Fruit fly (Drosophila melanogaster) whole organism, pupa: Measurements from ENCODE around the gene CG14960.

Source experiments
- CG10348 ChIP-seq: fragments of 200-800 bp; sonication (Bioruptor generic); IDR thresholded peaks from 2 replicates; pipeline ENCODE4 v1.3.6; 2022; ENCODE audit warnings: missing biosample characterization, missing genetic modification characterization
- CG12605 ChIP-seq: fragments of 200-800 bp; sonication (Bioruptor generic); IDR thresholded peaks from 2 replicates; pipeline ENCODE4 v1.3.6; 2022; ENCODE audit warnings: missing biosample characterization, missing genetic modification characterization
- CG13204 ChIP-seq: fragments of 200-800 bp; sonication (Bioruptor generic); optimal IDR thresholded peaks from 2 replicates; lab custom pipeline; 2018; ENCODE audit warnings: missing biosample characterization, mild to moderate bottlenecking, missing genetic modification characterization, moderate library complexity
- CG14655 ChIP-seq: fragments of 200-800 bp; sonication (Bioruptor generic); optimal IDR thresholded peaks from 3 replicates; lab custom pipeline; 2017; ENCODE audit warnings: mild to moderate bottlenecking, missing biosample characterization, missing genetic modification reagents, missing genetic modification characterization
- CG15710 ChIP-seq: fragments of 200-800 bp; sonication (Bioruptor generic); optimal IDR thresholded peaks from 2 replicates; lab custom pipeline; 2018; ENCODE audit warnings: missing biosample characterization, mild to moderate bottlenecking, missing genetic modification characterization, moderate library complexity
- CG17806 ChIP-seq: fragments of 200-800 bp; sonication (Bioruptor generic); optimal IDR thresholded peaks from 2 replicates; lab custom pipeline; 2018; ENCODE audit warnings: missing biosample characterization, mild to moderate bottlenecking, missing genetic modification characterization, moderate library complexity
- CG32121 ChIP-seq: fragments of 200-800 bp; sonication (Bioruptor generic); IDR thresholded peaks from 2 replicates; pipeline ENCODE4 v1.3.6; 2022; ENCODE audit warnings: missing biosample characterization, missing genetic modification characterization
- CG34367 ChIP-seq: fragments of 200-800 bp; sonication (Bioruptor generic); optimal IDR thresholded peaks from 2 replicates; lab custom pipeline; 2018; ENCODE audit warnings: missing biosample characterization, mild to moderate bottlenecking, missing genetic modification characterization
- CG4496 ChIP-seq: fragments of 200-800 bp; sonication (Bioruptor generic); IDR thresholded peaks from 3 replicates; pipeline ENCODE4 v1.3.6; 2022; ENCODE audit warnings: missing biosample characterization, missing genetic modification characterization
- CG8159 ChIP-seq: fragments of 200-800 bp; sonication (Bioruptor generic); optimal IDR thresholded peaks from 3 replicates; lab custom pipeline; 2018; ENCODE audit warnings: missing biosample characterization, mild to moderate bottlenecking, missing genetic modification characterization, moderate library complexity
- CG8301 ChIP-seq: fragments of 200-800 bp; sonication (Bioruptor generic); optimal IDR thresholded peaks from 2 replicates; lab custom pipeline; 2018; ENCODE audit warnings: missing biosample characterization, mild to moderate bottlenecking, missing genetic modification characterization
- CG9948 ChIP-seq: fragments of 200-800 bp; sonication (Bioruptor generic); optimal IDR thresholded peaks from 2 replicates; lab custom pipeline; 2018; ENCODE audit warnings: missing biosample characterization, mild to moderate bottlenecking, missing genetic modification characterization, moderate library complexity
- D1 ChIP-seq: fragments of 200-800 bp; sonication (Bioruptor generic); optimal IDR thresholded peaks from 2 replicates; lab custom pipeline; 2018; ENCODE audit warnings: missing biosample characterization, mild to moderate bottlenecking, missing genetic modification characterization, moderate library complexity
- EcR ChIP-seq: fragments of 200-800 bp; sonication (Bioruptor generic); optimal IDR thresholded peaks from 3 replicates; lab custom pipeline; 2019; ENCODE audit warnings: missing biosample characterization, missing genetic modification characterization, mild to moderate bottlenecking, moderate library complexity, missing genetic modification reagents
- Ets98B ChIP-seq: fragments of 200-800 bp; sonication (Bioruptor generic); IDR thresholded peaks from 2 replicates; pipeline ENCODE4 v1.3.6; 2022; ENCODE audit warnings: missing biosample characterization, missing genetic modification characterization
- Pif1A ChIP-seq: fragments of 200-800 bp; sonication (Bioruptor generic); optimal IDR thresholded peaks from 3 replicates; lab custom pipeline; 2016; ENCODE audit warnings: missing biosample characterization, missing genetic modification characterization
- Pif1B ChIP-seq: fragments of 200-800 bp; sonication (Bioruptor generic); optimal IDR thresholded peaks from 3 replicates; lab custom pipeline; 2016; ENCODE audit warnings: missing biosample characterization, missing genetic modification characterization
- Snoo ChIP-seq: fragments of 200-800 bp; sonication (Bioruptor generic); optimal IDR thresholded peaks from 3 replicates; lab custom pipeline; 2017; ENCODE audit warnings: missing biosample characterization, mild to moderate bottlenecking, missing genetic modification characterization, inconsistent platforms
- fd96Ca ChIP-seq: fragments of 200-800 bp; sonication (Bioruptor generic); IDR thresholded peaks from 3 replicates; pipeline ENCODE4 v1.3.6; 2022; ENCODE audit warnings: missing biosample characterization, missing genetic modification characterization
- gl ChIP-seq: fragments of 200-800 bp; sonication (Bioruptor generic); optimal IDR thresholded peaks from 2 replicates; lab custom pipeline; 2018; ENCODE audit warnings: missing biosample characterization, mild to moderate bottlenecking, missing genetic modification characterization
- rn ChIP-seq: fragments of 200-800 bp; sonication (Bioruptor generic); IDR thresholded peaks from 2 replicates; pipeline ENCODE4 v1.3.6; 2022; ENCODE audit warnings: missing biosample characterization, missing genetic modification characterization

Gene CG14960

dm6 chr3L:3279930-3280329 is 9.1 kb downstream of the CG14960 start, which contains the start of gene CG12017:
CG12017 (plus strand) TSS chr3L:3280239.
- no peak for TF ChIP-seq Pif1B (GFP tag; lab: Kevin White, UChicago)
- no peak for TF ChIP-seq rn (GFP tag; lab: Robert Waterston, UW)
- no peak for TF ChIP-seq CG13204 (GFP tag; lab: Kevin White, UChicago)
- TF ChIP-seq CG12605 (GFP tag; lab: Robert Waterston, UW) = no peak
- TF ChIP-seq CG17806 (tag; lab: Kevin White, UChicago) = no peak
- TF ChIP-seq D1 (tag; lab: Kevin White, UChicago) = no peak
- TF ChIP-seq CG4496 = no peak
- no peak for TF ChIP-seq Snoo (tag; lab: Kevin White, UChicago)
- TF ChIP-seq CG15710 = no peak
- TF ChIP-seq CG10348 (GFP tag; lab: Robert Waterston, UW) = no peak
- no peak for TF ChIP-seq Pif1A (GFP tag; lab: Kevin White, UChicago)
- TF ChIP-seq Ets98B (GFP tag; lab: Robert Waterston, UW) = no peak
- no peak for TF ChIP-seq CG34367
- no peak for TF ChIP-seq CG32121 (GFP tag; lab: Robert Waterston, UW)
- no peak for TF ChIP-seq CG14655 (GFP tag; lab: Kevin White, UChicago)
- TF ChIP-seq CG8159 (tag; lab: Kevin White, UChicago) = no peak

dm6 chr3L:3283264-3283663 is 12.4 kb downstream of the CG14960 start:
- TF ChIP-seq CG8301 = peak; percentile 15
- no peak for TF ChIP-seq CG10348 (GFP tag; lab: Robert Waterston, UW)

- TF ChIP-seq Ets98B (GFP tag; lab: Robert Waterston, UW) (0 out of 2 replicates have a peak, but pooled peaks have one; percentile 34), Snoo (tag; lab: Kevin White, UChicago) (no peak), CG14655 (GFP tag; lab: Kevin White, UChicago) (peak; percentile 57), fd96Ca (no peak), CG34367 (no peak), CG32121 (GFP tag; lab: Robert Waterston, UW) (no peak), Pif1B (GFP tag; lab: Kevin White, UChicago) (no peak), CG9948 (no peak), CG8301 (peak; percentile 25)
These were observed 14.1 kb downstream of the CG14960 start for dm6 chr3L:3284900-3285299.

DNA sequence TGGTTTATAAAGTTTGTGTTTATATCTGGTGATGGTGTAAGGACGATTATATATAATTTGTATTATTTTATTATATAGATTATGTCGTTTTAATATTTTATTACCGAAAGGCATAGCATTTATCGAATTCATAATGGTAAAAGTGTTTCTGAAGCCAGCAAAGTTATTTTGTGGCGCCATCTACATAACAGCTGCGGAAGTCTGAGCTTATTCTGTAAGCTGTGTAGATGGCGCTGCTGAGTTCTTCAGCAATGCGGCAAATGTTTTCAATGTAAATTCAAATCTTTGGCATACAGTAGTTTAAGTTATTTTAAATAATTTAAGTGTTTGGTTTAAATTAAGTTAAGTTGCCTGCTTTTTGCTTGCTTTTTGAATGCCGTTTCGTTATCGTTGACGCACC is 17.6 kb downstream of the CG14960 start:
- TF ChIP-seq D1 (tag; lab: Kevin White, UChicago) = peak; percentile 37
- TF ChIP-seq gl (tag; lab: Kevin White, UChicago) = no peak

DNA sequence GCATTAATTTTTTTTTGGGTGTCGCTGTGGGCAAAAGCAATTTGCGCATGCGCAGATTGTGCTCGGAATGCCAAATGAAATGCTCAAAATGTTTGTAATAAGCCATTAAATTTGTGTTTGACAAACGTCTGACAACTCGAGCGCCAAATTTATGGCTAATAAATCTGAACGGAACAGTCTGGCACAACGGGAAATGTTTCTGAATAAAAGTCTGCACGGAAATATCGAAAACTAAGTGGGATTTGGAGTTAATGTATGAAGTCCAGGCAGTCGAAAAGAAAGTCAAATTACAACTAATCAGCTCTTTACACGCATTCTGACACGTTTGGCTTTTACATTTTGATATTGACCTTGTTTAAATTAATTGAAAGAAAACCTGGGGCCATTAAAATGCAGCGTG is 20.3 kb downstream of the CG14960 start, which contains the start of gene CG12009:
Gene CG12009 (plus strand): TSS at position 301 of the 400 bp plus-strand sequence.
- TF ChIP-seq CG17806 (tag; lab: Kevin White, UChicago) = no peak
- TF ChIP-seq gl (tag; lab: Kevin White, UChicago) = no peak
- no peak for TF ChIP-seq CG14655 (GFP tag; lab: Kevin White, UChicago)
- no peak for TF ChIP-seq CG15710
- no peak for TF ChIP-seq fd96Ca
- no peak for TF ChIP-seq Snoo (tag; lab: Kevin White, UChicago)
- no peak for TF ChIP-seq rn (GFP tag; lab: Robert Waterston, UW)
- no peak for TF ChIP-seq D1 (tag; lab: Kevin White, UChicago)
- TF ChIP-seq CG13204 (GFP tag; lab: Kevin White, UChicago) = no peak
- TF ChIP-seq CG12605 (GFP tag; lab: Robert Waterston, UW) = no peak
- no peak for TF ChIP-seq CG4496
- no peak for TF ChIP-seq CG8301
- no peak for TF ChIP-seq EcR (GFP tag; lab: Kevin White, UChicago)
- no peak for TF ChIP-seq CG9948
- TF ChIP-seq CG8159 (tag; lab: Kevin White, UChicago) = no peak
- TF ChIP-seq CG34367 = no peak
- TF ChIP-seq CG32121 (GFP tag; lab: Robert Waterston, UW) = no peak
- no peak for TF ChIP-seq Ets98B (GFP tag; lab: Robert Waterston, UW)
- no peak for TF ChIP-seq Pif1A (GFP tag; lab: Kevin White, UChicago)
- TF ChIP-seq CG10348 (GFP tag; lab: Robert Waterston, UW) = no peak

- TF ChIP-seq Ets98B (GFP tag; lab: Robert Waterston, UW) = peak; percentile 63
- no peak for TF ChIP-seq CG17806 (tag; lab: Kevin White, UChicago)
- no peak for TF ChIP-seq D1 (tag; lab: Kevin White, UChicago)
- no peak for TF ChIP-seq CG12605 (GFP tag; lab: Robert Waterston, UW)
- TF ChIP-seq CG8159 (tag; lab: Kevin White, UChicago) = peak; percentile 17
- TF ChIP-seq EcR (GFP tag; lab: Kevin White, UChicago) = no peak
- no peak for TF ChIP-seq CG13204 (GFP tag; lab: Kevin White, UChicago)
- TF ChIP-seq CG10348 (GFP tag; lab: Robert Waterston, UW) = no peak
- TF ChIP-seq CG8301 = peak; percentile 32
- TF ChIP-seq Pif1B (GFP tag; lab: Kevin White, UChicago) = no peak
- TF ChIP-seq rn (GFP tag; lab: Robert Waterston, UW) = no peak
- no peak for TF ChIP-seq gl (tag; lab: Kevin White, UChicago)
- TF ChIP-seq Pif1A (GFP tag; lab: Kevin White, UChicago) = peak; percentile 56
- TF ChIP-seq CG34367 = no peak
- TF ChIP-seq fd96Ca = no peak
- no peak for TF ChIP-seq CG9948
- 0 out of 2 replicates have a peak, but pooled peaks have one; percentile 53 for TF ChIP-seq CG32121 (GFP tag; lab: Robert Waterston, UW)
- no peak for TF ChIP-seq CG15710
- no peak for TF ChIP-seq Snoo (tag; lab: Kevin White, UChicago)
- TF ChIP-seq CG14655 (GFP tag; lab: Kevin White, UChicago) = peak; percentile 24
- peak; percentile 32; the same call in 1 of the 3 replicates for TF ChIP-seq CG4496
These were observed 29.5 kb downstream of the CG14960 start for dm6 chr3L:3300345-3300744.
